Worm (Caenorhabditis elegans) whole organism, L4 larva: ENCODE results near the gene C18H7.11.
A peak's percentile ranks its signal among the peaks of the same experiment; 100 is the strongest.

Experiments used
- T26A8.4 ChIP-seq: fragments of 200-800 bp; sonication (Bioruptor generic); IDR thresholded peaks from 2 replicates; pipeline ENCODE4 v1.3.6; 2022; ENCODE audit warnings: missing genetic modification characterization, missing compliant biosample characterization
- Y105C5A.15 ChIP-seq: fragments of 200-800 bp; sonication (Bioruptor generic); IDR thresholded peaks from 2 replicates; pipeline ENCODE4 v1.3.6; 2022; ENCODE audit warnings: missing genetic modification characterization, missing compliant biosample characterization
- Y48G9A.11 ChIP-seq: fragments of 200-800 bp; sonication (Bioruptor generic); IDR thresholded peaks from 2 replicates; pipeline ENCODE4 v1.3.6; 2022; ENCODE audit warnings: missing genetic modification reagents, missing genetic modification characterization, missing compliant biosample characterization
- ZK337.2 ChIP-seq: fragments of 200-800 bp; sonication (Bioruptor generic); IDR thresholded peaks from 2 replicates; pipeline ENCODE4 v1.3.6; 2022; ENCODE audit warnings: missing genetic modification reagents, missing genetic modification characterization, missing compliant biosample characterization
- arid-1 ChIP-seq: fragments of 200-800 bp; sonication (Bioruptor generic); conservative IDR thresholded peaks from 2 replicates; pipeline ENCODE4 v1.3.6; 2022; ENCODE audit warnings: missing genetic modification reagents, missing genetic modification characterization, missing compliant biosample characterization
- ceh-20 ChIP-seq: fragments of 200-800 bp; sonication (Bioruptor generic); IDR thresholded peaks from 2 replicates; pipeline ENCODE4 v1.3.6; 2022; ENCODE audit warnings: missing genetic modification reagents, missing genetic modification characterization, missing compliant biosample characterization
- ceh-44 ChIP-seq: fragments of 200-800 bp; sonication (Bioruptor generic); IDR thresholded peaks from 2 replicates; pipeline ENCODE4 v1.3.6; 2022; ENCODE audit warnings: missing genetic modification reagents, missing genetic modification characterization, missing compliant biosample characterization
- ceh-82 ChIP-seq: sonication (generic microtip); optimal IDR thresholded peaks from 2 replicates; lab custom pipeline; 2017; ENCODE audit warnings: missing biosample characterization, missing genetic modification characterization
- ces-1 ChIP-seq: fragments of 150-350 bp; sonication (generic microtip); optimal IDR thresholded peaks from 4 replicates; lab custom pipeline; 2014; ENCODE audit warnings: missing biosample characterization, missing genetic modification reagents, missing genetic modification characterization
- daf-16 ChIP-seq, 3 experiments: sonication (generic microtip); optimal IDR thresholded peaks; 2 replicates each; lab custom pipeline; 2016 to 2017; ENCODE audit warnings: missing genetic modification characterization in 3 of 3, missing genetic modification reagents in 3 of 3, mild to moderate bottlenecking in 2 of 3, missing compliant biosample characterization in 2 of 3, missing biosample characterization in 1 of 3, moderate library complexity in 1 of 3
- dmd-9 ChIP-seq: fragments of 200-800 bp; sonication (Bioruptor generic); IDR thresholded peaks from 2 replicates; pipeline ENCODE4 v1.3.6; 2022; ENCODE audit warnings: missing genetic modification reagents, missing genetic modification characterization, missing compliant biosample characterization
- dpl-1 ChIP-seq: fragments of 150-350 bp; optimal IDR thresholded peaks from 2 replicates; lab custom pipeline; 2014; ENCODE audit warnings: missing biosample characterization, missing genetic modification reagents, missing genetic modification characterization
- egl-27 ChIP-seq: sonication (generic microtip); optimal IDR thresholded peaks from 3 replicates; lab custom pipeline; 2017; ENCODE audit warnings: missing biosample characterization, missing genetic modification reagents, missing genetic modification characterization
- egl-43 ChIP-seq: fragments of 200-800 bp; sonication (Bioruptor generic); IDR thresholded peaks from 2 replicates; pipeline ENCODE4 v1.3.6; 2022; ENCODE audit warnings: missing genetic modification reagents, missing genetic modification characterization, missing compliant biosample characterization
- fkh-10 ChIP-seq: fragments of 150-350 bp; optimal IDR thresholded peaks from 2 replicates; lab custom pipeline; 2014; ENCODE audit warnings: missing biosample characterization, missing genetic modification reagents, missing genetic modification characterization
- fos-1 ChIP-seq: fragments of 150-350 bp; optimal IDR thresholded peaks from 2 replicates; lab custom pipeline; 2014; ENCODE audit warnings: missing biosample characterization, missing genetic modification characterization
- gei-8 ChIP-seq: fragments of 200-800 bp; sonication (Bioruptor generic); optimal IDR thresholded peaks from 2 replicates; lab custom pipeline; 2018; ENCODE audit warnings: mild to moderate bottlenecking, missing genetic modification characterization, missing compliant biosample characterization
- lin-1 ChIP-seq: fragments of 200-800 bp; sonication (Bioruptor generic); IDR thresholded peaks from 2 replicates; pipeline ENCODE4 v1.3.6; 2022; ENCODE audit warnings: missing genetic modification reagents, missing genetic modification characterization, missing compliant biosample characterization
- lin-39 ChIP-seq: fragments of 150-350 bp; optimal IDR thresholded peaks from 2 replicates; lab custom pipeline; 2014; ENCODE audit warnings: missing biosample characterization, missing genetic modification reagents, missing genetic modification characterization
- lir-3 ChIP-seq: sonication (generic microtip); optimal IDR thresholded peaks from 2 replicates; lab custom pipeline; 2016; ENCODE audit warnings: mild to moderate bottlenecking, missing genetic modification characterization, missing compliant biosample characterization
- madf-9 ChIP-seq: fragments of 200-800 bp; sonication (Bioruptor generic); conservative IDR thresholded peaks from 2 replicates; pipeline ENCODE4 v1.3.6; 2022; ENCODE audit warnings: missing genetic modification reagents, missing genetic modification characterization, missing compliant biosample characterization
- mdt-29 ChIP-seq: fragments of 200-800 bp; sonication (Bioruptor generic); IDR thresholded peaks from 2 replicates; pipeline ENCODE4 v1.3.6; 2022; ENCODE audit warnings: missing genetic modification reagents, missing genetic modification characterization, missing compliant biosample characterization
- mep-1 ChIP-seq: fragments of 150-350 bp; sonication (generic microtip); optimal IDR thresholded peaks from 3 replicates; lab custom pipeline; 2014; ENCODE audit warnings: missing biosample characterization, missing genetic modification characterization
- mes-2 ChIP-seq: sonication (generic microtip); optimal IDR thresholded peaks from 2 replicates; lab custom pipeline; 2016; ENCODE audit warnings: missing genotype, mild to moderate bottlenecking, missing genetic modification characterization, missing compliant biosample characterization; ENCODE audit not compliant: poor library complexity, severe bottlenecking
- mxl-3 ChIP-seq: fragments of 200-800 bp; sonication (Bioruptor generic); optimal IDR thresholded peaks from 2 replicates; lab custom pipeline; 2018; ENCODE audit warnings: mild to moderate bottlenecking, missing genetic modification characterization, missing compliant biosample characterization
- nhr-25 ChIP-seq: sonication (generic microtip); optimal IDR thresholded peaks from 2 replicates; lab custom pipeline; 2017; ENCODE audit warnings: missing genetic modification characterization, mild to moderate bottlenecking, missing compliant biosample characterization, antibody characterized with exemption, moderate library complexity, borderline replicate concordance; ENCODE audit not compliant: insufficient read depth
- nhr-41 ChIP-seq: fragments of 200-800 bp; sonication (Bioruptor generic); IDR thresholded peaks from 2 replicates; pipeline ENCODE4 v1.3.6; 2022; ENCODE audit warnings: missing genetic modification reagents, missing genetic modification characterization, missing compliant biosample characterization
- nhr-76 ChIP-seq: fragments of 150-350 bp; optimal IDR thresholded peaks from 2 replicates; lab custom pipeline; 2014; ENCODE audit warnings: missing biosample characterization, missing genetic modification characterization
- pha-4 ChIP-seq, 2 experiments: fragments of 150-350 bp in 1 of 2; fragments of 200-800 bp in 1 of 2; sonication (Bioruptor generic) in 1 of 2; IDR thresholded peaks in 1 of 2; optimal IDR thresholded peaks in 1 of 2; 2 replicates each; pipeline versions ENCODE4 v1.3.6 to Lab custom; 2014 to 2022; ENCODE audit warnings: missing genetic modification characterization in 2 of 2, missing genetic modification reagents in 2 of 2, missing biosample characterization in 1 of 2, missing compliant biosample characterization in 1 of 2
- pqm-1 ChIP-seq: sonication (generic microtip); optimal IDR thresholded peaks from 2 replicates; lab custom pipeline; 2017; ENCODE audit warnings: missing biosample characterization, missing genetic modification characterization
- sdz-12 ChIP-seq: fragments of 200-800 bp; sonication (Bioruptor generic); optimal IDR thresholded peaks from 2 replicates; lab custom pipeline; 2018; ENCODE audit warnings: mild to moderate bottlenecking, missing genetic modification characterization, missing compliant biosample characterization
- set-16 ChIP-seq: fragments of 200-800 bp; sonication (Bioruptor generic); IDR thresholded peaks from 2 replicates; pipeline ENCODE4 v1.3.6; 2022; ENCODE audit warnings: missing genetic modification reagents, missing genetic modification characterization, missing compliant biosample characterization
- skn-1 ChIP-seq: fragments of 150-350 bp; optimal IDR thresholded peaks from 2 replicates; lab custom pipeline; 2014; ENCODE audit warnings: missing biosample characterization, missing genetic modification characterization
- snpc-4 ChIP-seq: fragments of 150-350 bp; optimal IDR thresholded peaks from 2 replicates; lab custom pipeline; 2014; ENCODE audit warnings: missing biosample characterization, missing genetic modification characterization
- unc-130 ChIP-seq: sonication (generic microtip); optimal IDR thresholded peaks from 2 replicates; lab custom pipeline; 2016; ENCODE audit warnings: missing genetic modification reagents, missing genetic modification characterization, missing compliant biosample characterization
- unc-39 ChIP-seq: sonication (generic microtip); optimal IDR thresholded peaks from 2 replicates; lab custom pipeline; 2017; ENCODE audit warnings: missing biosample characterization, missing genetic modification characterization
- zag-1 ChIP-seq: fragments of 150-350 bp; optimal IDR thresholded peaks from 2 replicates; lab custom pipeline; 2014; ENCODE audit warnings: missing biosample characterization, missing genetic modification characterization
- zfp-2 ChIP-seq: sonication (generic microtip); optimal IDR thresholded peaks from 2 replicates; lab custom pipeline; 2016; ENCODE audit warnings: mild to moderate bottlenecking, missing genetic modification characterization, missing compliant biosample characterization
- zip-11 ChIP-seq: fragments of 200-800 bp; sonication (Bioruptor generic); IDR thresholded peaks from 2 replicates; pipeline ENCODE4 v1.3.6; 2022; ENCODE audit warnings: missing genetic modification characterization, missing compliant biosample characterization
- zip-2 ChIP-seq: fragments of 150-350 bp; optimal IDR thresholded peaks from 2 replicates; lab custom pipeline; 2014; ENCODE audit warnings: missing biosample characterization, missing genetic modification characterization
- ztf-11 ChIP-seq: fragments of 150-350 bp; optimal IDR thresholded peaks from 2 replicates; lab custom pipeline; 2014; ENCODE audit warnings: missing biosample characterization, missing genetic modification characterization
- ztf-7 ChIP-seq: fragments of 150-350 bp; optimal IDR thresholded peaks from 2 replicates; lab custom pipeline; 2014; ENCODE audit warnings: missing biosample characterization, missing genetic modification characterization

Gene C18H7.11

ce11 chrIV:601595-601994 is 4.9 kb downstream of the C18H7.11 start, which contains the start of gene srt-59:
TSS of gene srt-59 (minus strand) at chrIV:601695.
- TF ChIP-seq arid-1 (GFP tag; lab: Robert Waterston, UW) = no peak
- TF ChIP-seq nhr-76 (tag; lab: Kevin White, UChicago) = no peak
- no peak for TF ChIP-seq dmd-9 (GFP tag; lab: Robert Waterston, UW)
- TF ChIP-seq unc-130 (GFP tag; lab: Kevin White, UChicago) = no peak
- TF ChIP-seq zip-2 (tag; lab: Kevin White, UChicago) = no peak
- no peak for TF ChIP-seq lin-1
- no peak for TF ChIP-seq ztf-7 (tag; lab: Kevin White, UChicago)
- no peak for TF ChIP-seq daf-16 (GFP tag; optimal IDR thresholded peaks at IDR 0.05; lab: Kevin White, UChicago)
- no peak for TF ChIP-seq daf-16 (tag; optimal IDR thresholded peaks at IDR 0.05; lab: Kevin White, UChicago)
- no peak for TF ChIP-seq mxl-3
- TF ChIP-seq gei-8 (GFP tag; lab: Kevin White, UChicago) = no peak
- no peak for TF ChIP-seq lir-3 (tag; lab: Kevin White, UChicago)
- TF ChIP-seq Y48G9A.11 (GFP tag; lab: Robert Waterston, UW) = no peak
- TF ChIP-seq fkh-10 (GFP tag; lab: Kevin White, UChicago) = no peak
- TF ChIP-seq nhr-25 (tag; lab: Kevin White, UChicago) = no peak
- no peak for TF ChIP-seq unc-39 (tag; lab: Kevin White, UChicago)

- TF ChIP-seq pqm-1 (tag; lab: Kevin White, UChicago) = no peak
- no peak for TF ChIP-seq snpc-4 (tag; lab: Kevin White, UChicago)
- TF ChIP-seq mdt-29 = no peak
- TF ChIP-seq mes-2 (tag; lab: Kevin White, UChicago) = no peak
- TF ChIP-seq ces-1 (GFP tag; lab: Kevin White, UChicago) = no peak
- no peak for TF ChIP-seq skn-1
- TF ChIP-seq fos-1 = no peak
- no peak for TF ChIP-seq madf-9 (GFP tag; lab: Robert Waterston, UW)
Measured at ce11 chrIV:603543-603942, 6.8 kb downstream of the C18H7.11 start, which contains the start of gene prmt-4. TSS of gene prmt-4 (minus strand) at chrIV:603643.

- TF ChIP-seq mep-1 (tag; lab: Kevin White, UChicago) (no peak), zfp-2 (no peak), egl-27 (tag; lab: Kevin White, UChicago) (no peak), dpl-1 (GFP tag; lab: Kevin White, UChicago) (no peak), nhr-76 (tag; lab: Kevin White, UChicago) (no peak), unc-39 (tag; lab: Kevin White, UChicago) (no peak), Y105C5A.15 (GFP tag; lab: Robert Waterston, UW) (no peak), lin-39 (tag; lab: Kevin White, UChicago) (no peak), T26A8.4 (GFP tag; lab: Robert Waterston, UW) (no peak), mes-2 (tag; lab: Kevin White, UChicago) (no peak), zag-1 (tag; lab: Kevin White, UChicago) (no peak)
Measured at ce11 chrIV:604144-604543, 7.4 kb downstream of the C18H7.11 start, which contains the start of gene col-102. TSS of gene col-102 (plus strand) at chrIV:604444.

- TF ChIP-seq ztf-7 (tag; lab: Kevin White, UChicago) (no peak), ztf-11 (tag; lab: Kevin White, UChicago) (no peak), set-16 (GFP tag; lab: Robert Waterston, UW) (peak; percentile 64)
Measured at ce11 chrIV:604817-605216, 8.1 kb downstream of the C18H7.11 start.

- no peak for TF ChIP-seq zip-11 (GFP tag; lab: Robert Waterston, UW)
- no peak for TF ChIP-seq ceh-44
- TF ChIP-seq egl-43 = 0 out of 2 replicates have a peak, but pooled peaks have one; percentile 47
- no peak for TF ChIP-seq ceh-82 (tag; lab: Kevin White, UChicago)
- TF ChIP-seq Y48G9A.11 (GFP tag; lab: Robert Waterston, UW) = 0 out of 2 replicates have a peak, but pooled peaks have one; percentile 36
- TF ChIP-seq nhr-41 = 0 out of 2 replicates have a peak, but pooled peaks have one; percentile 28
- peak; percentile 99; the same call in 1 of the 2 replicates for TF ChIP-seq pha-4 (GFP tag; IDR thresholded peaks at IDR 0.05; lab: Robert Waterston, UW)
- no peak for TF ChIP-seq pha-4 (tag; optimal IDR thresholded peaks at IDR 0.05; lab: Kevin White, UChicago)
- no peak for TF ChIP-seq sdz-12 (GFP tag; lab: Kevin White, UChicago)
- peak; percentile 99 for TF ChIP-seq set-16 (GFP tag; lab: Robert Waterston, UW)
- no peak for TF ChIP-seq ceh-20 (GFP tag; lab: Robert Waterston, UW)
- no peak for TF ChIP-seq ZK337.2 (GFP tag; lab: Robert Waterston, UW)
- no peak for TF ChIP-seq fos-1
- TF ChIP-seq, all 104 proteins: peak for 5
Measured at ce11 chrIV:605431-605830, 8.7 kb downstream of the C18H7.11 start.
